Worm (Caenorhabditis elegans) whole organism, young adult: ENCODE measurements around the gene C26F1.1.

Source experiments
- B0019.2 ChIP-seq: fragments of 200-800 bp; sonication (Bioruptor generic); conservative IDR thresholded peaks from 2 replicates; pipeline ENCODE4 v1.3.6; 2022; ENCODE audit warnings: missing genetic modification reagents, missing genetic modification characterization, missing compliant biosample characterization
- F10E7.11 ChIP-seq: sonication (generic microtip); optimal IDR thresholded peaks from 2 replicates; lab custom pipeline; 2017; ENCODE audit warnings: mild to moderate bottlenecking, missing genetic modification characterization, moderate library complexity, missing compliant biosample characterization
- F37B4.10 ChIP-seq: fragments of 200-800 bp; sonication (Bioruptor generic); IDR thresholded peaks from 2 replicates; pipeline ENCODE4 v1.3.6; 2022; ENCODE audit warnings: missing genetic modification characterization, missing compliant biosample characterization
- F39B2.1 ChIP-seq: fragments of 200-800 bp; sonication (Bioruptor generic); IDR thresholded peaks from 2 replicates; pipeline ENCODE4 v1.3.6; 2022; ENCODE audit warnings: missing genetic modification reagents, missing genetic modification characterization, missing compliant biosample characterization
- F55B11.4 ChIP-seq: sonication (generic microtip); optimal IDR thresholded peaks from 2 replicates; lab custom pipeline; 2016; ENCODE audit warnings: missing compliant biosample characterization, missing genetic modification characterization, borderline replicate concordance; ENCODE audit not compliant: insufficient read depth
- F57A8.1 ChIP-seq: fragments of 200-800 bp; sonication (Bioruptor generic); optimal IDR thresholded peaks from 2 replicates; lab custom pipeline; 2018; ENCODE audit warnings: mild to moderate bottlenecking, missing genetic modification characterization, moderate library complexity, missing compliant biosample characterization
- F57C9.4 ChIP-seq: sonication (generic microtip); optimal IDR thresholded peaks from 2 replicates; lab custom pipeline; 2017; ENCODE audit warnings: mild to moderate bottlenecking, missing genetic modification characterization, missing compliant biosample characterization
- T26A5.8 ChIP-seq: sonication (generic microtip); optimal IDR thresholded peaks from 2 replicates; lab custom pipeline; 2016; ENCODE audit warnings: missing genetic modification characterization, missing compliant biosample characterization
- Y53F4B.3 ChIP-seq: fragments of 200-800 bp; sonication (Bioruptor generic); IDR thresholded peaks from 2 replicates; pipeline ENCODE4 v1.3.6; 2022; ENCODE audit warnings: missing genetic modification reagents, missing genetic modification characterization, missing compliant biosample characterization
- Y53G8AR.9 ChIP-seq: fragments of 200-800 bp; sonication (Bioruptor generic); conservative IDR thresholded peaks from 2 replicates; pipeline ENCODE4 v1.3.6; 2022; ENCODE audit warnings: missing genetic modification reagents, missing genetic modification characterization, missing compliant biosample characterization
- aptf-3 ChIP-seq: fragments of 200-800 bp; sonication (Bioruptor generic); IDR thresholded peaks from 2 replicates; pipeline ENCODE4 v1.3.6; 2022; ENCODE audit warnings: missing genetic modification characterization, missing compliant biosample characterization
- atf-7 ChIP-seq: sonication (generic microtip); optimal IDR thresholded peaks from 2 replicates; lab custom pipeline; 2017; ENCODE audit warnings: mild to moderate bottlenecking, missing genetic modification characterization, missing compliant biosample characterization
- attf-6 ChIP-seq: fragments of 200-800 bp; sonication (Bioruptor generic); IDR thresholded peaks from 2 replicates; pipeline ENCODE4 v1.3.6; 2022; ENCODE audit warnings: missing genetic modification reagents, missing genetic modification characterization, missing compliant biosample characterization
- ccch-3 ChIP-seq: fragments of 200-800 bp; sonication (Bioruptor generic); optimal IDR thresholded peaks from 2 replicates; lab custom pipeline; 2018; ENCODE audit warnings: mild to moderate bottlenecking, missing genetic modification characterization, missing compliant biosample characterization
- ceh-100 ChIP-seq: fragments of 200-800 bp; sonication (Bioruptor generic); IDR thresholded peaks from 2 replicates; pipeline ENCODE4 v1.3.6; 2022; ENCODE audit warnings: missing genetic modification reagents, missing genetic modification characterization, missing compliant biosample characterization
- ceh-58 ChIP-seq: fragments of 200-800 bp; sonication (Bioruptor generic); IDR thresholded peaks from 2 replicates; pipeline ENCODE4 v1.3.6; 2022; ENCODE audit warnings: missing genetic modification characterization, missing compliant biosample characterization
- chd-7 ChIP-seq: sonication (generic microtip); optimal IDR thresholded peaks from 2 replicates; lab custom pipeline; 2016; ENCODE audit warnings: mild to moderate bottlenecking, missing genetic modification characterization, moderate library complexity, missing compliant biosample characterization
- die-1 ChIP-seq: sonication (generic microtip); optimal IDR thresholded peaks from 2 replicates; lab custom pipeline; 2016; ENCODE audit warnings: missing genotype, mild to moderate bottlenecking, missing genetic modification characterization, missing compliant biosample characterization
- dpff-1 ChIP-seq: sonication (generic microtip); optimal IDR thresholded peaks from 2 replicates; lab custom pipeline; 2017; ENCODE audit warnings: mild to moderate bottlenecking, missing genetic modification characterization, missing compliant biosample characterization
- ekl-4 ChIP-seq: fragments of 200-800 bp; sonication (Bioruptor generic); IDR thresholded peaks from 2 replicates; pipeline ENCODE4 v1.3.6; 2022; ENCODE audit warnings: missing genetic modification reagents, missing genetic modification characterization, missing compliant biosample characterization
- ets-4 ChIP-seq: fragments of 200-800 bp; sonication (Bioruptor generic); optimal IDR thresholded peaks from 2 replicates; lab custom pipeline; 2018; ENCODE audit warnings: mild to moderate bottlenecking, missing genetic modification characterization, missing compliant biosample characterization
- gei-17 ChIP-seq: fragments of 200-800 bp; sonication (Bioruptor generic); optimal IDR thresholded peaks from 2 replicates; lab custom pipeline; 2018; ENCODE audit warnings: mild to moderate bottlenecking, missing genetic modification characterization, missing compliant biosample characterization
- him-1 ChIP-seq: sonication (generic microtip); optimal IDR thresholded peaks from 2 replicates; lab custom pipeline; 2016; ENCODE audit warnings: missing genotype, missing genetic modification reagents, missing genetic modification characterization, missing compliant biosample characterization
- hmg-1.2 ChIP-seq: fragments of 200-800 bp; sonication (Bioruptor generic); IDR thresholded peaks from 2 replicates; pipeline ENCODE4 v1.3.6; 2022; ENCODE audit warnings: missing genetic modification reagents, missing genetic modification characterization, missing compliant biosample characterization
- hrde-1 ChIP-seq: sonication (generic microtip); optimal IDR thresholded peaks from 2 replicates; lab custom pipeline; 2016; ENCODE audit warnings: missing genetic modification characterization, mild to moderate bottlenecking, missing compliant biosample characterization, moderate library complexity, missing genotype, missing genetic modification reagents, borderline replicate concordance
- lag-1 ChIP-seq: fragments of 200-800 bp; sonication (Bioruptor generic); IDR thresholded peaks from 2 replicates; pipeline ENCODE4 v1.3.6; 2022; ENCODE audit warnings: missing genetic modification reagents, missing genetic modification characterization, missing compliant biosample characterization
- let-526 ChIP-seq: fragments of 200-800 bp; sonication (Bioruptor generic); IDR thresholded peaks from 2 replicates; pipeline ENCODE4 v1.3.6; 2022; ENCODE audit warnings: missing genetic modification reagents, missing genetic modification characterization, missing compliant biosample characterization
- lin-54 ChIP-seq: fragments of 200-800 bp; sonication (Bioruptor generic); optimal IDR thresholded peaks from 2 replicates; lab custom pipeline; 2018; ENCODE audit warnings: mild to moderate bottlenecking, missing genetic modification characterization, missing compliant biosample characterization
- lir-1 ChIP-seq: fragments of 200-800 bp; sonication (Bioruptor generic); conservative IDR thresholded peaks from 2 replicates; pipeline ENCODE4 v1.3.6; 2022; ENCODE audit warnings: missing genetic modification reagents, missing genetic modification characterization, missing compliant biosample characterization
- lsl-1 ChIP-seq: fragments of 200-800 bp; sonication (Bioruptor generic); optimal IDR thresholded peaks from 2 replicates; lab custom pipeline; 2018; ENCODE audit warnings: mild to moderate bottlenecking, missing genetic modification characterization, moderate library complexity, missing compliant biosample characterization
- madf-10 ChIP-seq: sonication (generic microtip); optimal IDR thresholded peaks from 2 replicates; lab custom pipeline; 2016; ENCODE audit warnings: mild to moderate bottlenecking, missing genetic modification characterization, missing compliant biosample characterization
- madf-6 ChIP-seq: fragments of 200-800 bp; sonication (Bioruptor generic); IDR thresholded peaks from 2 replicates; pipeline ENCODE4 v1.3.6; 2022; ENCODE audit warnings: missing genetic modification reagents, missing genetic modification characterization, missing compliant biosample characterization
- mcd-1 ChIP-seq: fragments of 200-800 bp; sonication (Bioruptor generic); IDR thresholded peaks from 2 replicates; pipeline ENCODE4 v1.3.6; 2022; ENCODE audit warnings: missing genetic modification reagents, missing genetic modification characterization, missing compliant biosample characterization
- mel-28 ChIP-seq: sonication (generic microtip); optimal IDR thresholded peaks from 2 replicates; lab custom pipeline; 2016; ENCODE audit warnings: borderline replicate concordance, mild to moderate bottlenecking, missing genetic modification characterization, missing compliant biosample characterization
- nfya-1 ChIP-seq: sonication (generic microtip); optimal IDR thresholded peaks from 2 replicates; lab custom pipeline; 2017; ENCODE audit warnings: antibody characterized with exemption, missing compliant biosample characterization, missing genetic modification characterization, borderline replicate concordance; ENCODE audit not compliant: insufficient read depth
- nhr-90 ChIP-seq: sonication (generic microtip); optimal IDR thresholded peaks from 2 replicates; lab custom pipeline; 2016; ENCODE audit warnings: missing genotype, mild to moderate bottlenecking, missing genetic modification characterization, missing compliant biosample characterization
- pbrm-1 ChIP-seq: fragments of 200-800 bp; sonication (Bioruptor generic); IDR thresholded peaks from 2 replicates; pipeline ENCODE4 v1.3.6; 2022; ENCODE audit warnings: missing genetic modification reagents, missing genetic modification characterization, missing compliant biosample characterization
- rcor-1 ChIP-seq: fragments of 200-800 bp; sonication (Bioruptor generic); IDR thresholded peaks from 2 replicates; pipeline ENCODE4 v1.3.6; 2022; ENCODE audit warnings: missing genetic modification reagents, missing genetic modification characterization, missing compliant biosample characterization
- rec-8 ChIP-seq, 2 experiments: sonication (generic microtip); optimal IDR thresholded peaks; 2 replicates each; lab custom pipeline; 2016; ENCODE audit warnings: mild to moderate bottlenecking in 2 of 2, missing genetic modification characterization in 2 of 2, missing genetic modification reagents in 2 of 2, missing genotype in 2 of 2, missing biosample characterization in 1 of 2, missing compliant biosample characterization in 1 of 2, moderate library complexity in 1 of 2
- repo-1 ChIP-seq: sonication (generic microtip); optimal IDR thresholded peaks from 2 replicates; lab custom pipeline; 2017; ENCODE audit warnings: mild to moderate bottlenecking, missing genetic modification characterization, missing compliant biosample characterization
- rpc-1 ChIP-seq, 2 experiments: fragments of 150-350 bp in 1 of 2; sonication (generic microtip) in 1 of 2; optimal IDR thresholded peaks; 2 replicates each; lab custom pipeline; 2014 to 2018; ENCODE audit warnings: missing biosample characterization in 1 of 2, missing genetic modification characterization in 1 of 2, missing genetic modification reagents in 1 of 2, missing genotype in 1 of 2
- snpc-3.4 ChIP-seq: sonication (generic microtip); optimal IDR thresholded peaks from 2 replicates; lab custom pipeline; 2017; ENCODE audit warnings: missing genetic modification characterization, mild to moderate bottlenecking, missing compliant biosample characterization, antibody characterized with exemption, moderate library complexity, missing genotype, missing genetic modification reagents
- somi-1 ChIP-seq: fragments of 200-800 bp; sonication (Bioruptor generic); optimal IDR thresholded peaks from 2 replicates; lab custom pipeline; 2018; ENCODE audit warnings: mild to moderate bottlenecking, missing genetic modification characterization, missing compliant biosample characterization
- tlf-1 ChIP-seq: fragments of 200-800 bp; sonication (Bioruptor generic); optimal IDR thresholded peaks from 2 replicates; lab custom pipeline; 2018; ENCODE audit warnings: mild to moderate bottlenecking, missing genetic modification characterization, missing compliant biosample characterization
- ztf-28 ChIP-seq: fragments of 200-800 bp; sonication (Bioruptor generic); IDR thresholded peaks from 2 replicates; pipeline ENCODE4 v1.3.6; 2022; ENCODE audit warnings: missing genetic modification reagents, missing genetic modification characterization, missing compliant biosample characterization
- ztf-3 ChIP-seq: fragments of 200-800 bp; sonication (Bioruptor generic); optimal IDR thresholded peaks from 2 replicates; lab custom pipeline; 2018; ENCODE audit warnings: mild to moderate bottlenecking, missing genetic modification characterization, missing compliant biosample characterization

The C26F1.1 gene

ce11 chrV:7810591-7810990 is 25.4 kb downstream of the C26F1.1 start:
- no peak for TF ChIP-seq F37B4.10
- no peak for TF ChIP-seq lsl-1 (GFP tag; lab: Kevin White, UChicago)
- TF ChIP-seq rpc-1 (optimal IDR thresholded peaks at IDR 0.05; lab: Kevin White, UChicago), result no peak
- no peak for TF ChIP-seq rpc-1 (tag; optimal IDR thresholded peaks at IDR 0.05; lab: Kevin White, UChicago)
- no peak for TF ChIP-seq atf-7
- TF ChIP-seq chd-7 (tag; lab: Kevin White, UChicago), result no peak
- TF ChIP-seq F57A8.1, result no peak
- no peak for TF ChIP-seq Y53G8AR.9
- no peak for TF ChIP-seq rcor-1 (GFP tag; lab: Robert Waterston, UW)
- no peak for TF ChIP-seq rec-8 (tag; optimal IDR thresholded peaks at IDR 0.05; lab: Kevin White, UChicago)
- no peak for TF ChIP-seq aptf-3 (GFP tag; lab: Robert Waterston, UW)
- no peak for TF ChIP-seq die-1 (tag; lab: Kevin White, UChicago)
- TF ChIP-seq ccch-3 (GFP tag; lab: Kevin White, UChicago), result no peak
- TF ChIP-seq Y53F4B.3 (GFP tag; lab: Robert Waterston, UW), result no peak
- no peak for TF ChIP-seq lag-1 (GFP tag; lab: Robert Waterston, UW)
- TF ChIP-seq madf-10 (tag; lab: Kevin White, UChicago), result no peak
- no peak for TF ChIP-seq tlf-1 (GFP tag; lab: Kevin White, UChicago)
- no peak for TF ChIP-seq nhr-90
- TF ChIP-seq ets-4 (GFP tag; lab: Kevin White, UChicago), result no peak
- no peak for TF ChIP-seq F57C9.4 (tag; lab: Kevin White, UChicago)

ce11 chrV:7811758-7812157 is 26.5 kb downstream of the C26F1.1 start, which contains the start of gene ZK742.4:
TSS of gene ZK742.4 (minus strand) at chrV:7811792.
- TF ChIP-seq mcd-1 (GFP tag; lab: Robert Waterston, UW) (no peak), hmg-1.2 (GFP tag; lab: Robert Waterston, UW) (no peak), ceh-58 (GFP tag; lab: Robert Waterston, UW) (no peak), ekl-4 (GFP tag; lab: Robert Waterston, UW) (no peak), ztf-28 (GFP tag; lab: Robert Waterston, UW) (no peak), dpff-1 (no peak), ztf-3 (GFP tag; lab: Kevin White, UChicago) (no peak), B0019.2 (no peak), mel-28 (tag; lab: Kevin White, UChicago) (no peak), somi-1 (GFP tag; lab: Kevin White, UChicago) (no peak), gei-17 (no peak), snpc-3.4 (tag; lab: Kevin White, UChicago) (no peak), T26A5.8 (no peak), ceh-100 (GFP tag; lab: Robert Waterston, UW) (no peak), F39B2.1 (GFP tag; lab: Robert Waterston, UW) (no peak), F55B11.4 (no peak), F10E7.11 (tag; lab: Kevin White, UChicago) (no peak), nfya-1 (no peak)

- TF ChIP-seq hrde-1 (tag; lab: Kevin White, UChicago), result peak; percentile 53
- no peak for TF ChIP-seq ets-4 (GFP tag; lab: Kevin White, UChicago)
- TF ChIP-seq him-1 (tag; lab: Kevin White, UChicago), result peak; percentile 71
- 0 out of 2 replicates have a peak, but pooled peaks have one; percentile 52 for TF ChIP-seq pbrm-1
- peak; percentile 41; the same call in 1 of the 2 replicates for TF ChIP-seq attf-6 (GFP tag; lab: Robert Waterston, UW)
- TF ChIP-seq ekl-4 (GFP tag; lab: Robert Waterston, UW), result peak; percentile 66
- TF ChIP-seq ceh-58 (GFP tag; lab: Robert Waterston, UW), result 0 out of 2 replicates have a peak, but pooled peaks have one; percentile 42
- TF ChIP-seq lin-54 (GFP tag; lab: Kevin White, UChicago), result peak; percentile 34
- no peak for TF ChIP-seq F10E7.11 (tag; lab: Kevin White, UChicago)
- no peak for TF ChIP-seq lir-1
- peak; percentile 57 for TF ChIP-seq madf-6 (GFP tag; lab: Robert Waterston, UW)
- TF ChIP-seq mel-28 (tag; lab: Kevin White, UChicago), result no peak
- no peak for TF ChIP-seq let-526
- no peak for TF ChIP-seq rpc-1 (optimal IDR thresholded peaks at IDR 0.05; lab: Kevin White, UChicago)
- no peak for TF ChIP-seq rpc-1 (tag; optimal IDR thresholded peaks at IDR 0.05; lab: Kevin White, UChicago)
- peak; percentile 22 for TF ChIP-seq repo-1 (tag; lab: Kevin White, UChicago)
Measured at ce11 chrV:7814601-7815000, 29.4 kb downstream of the C26F1.1 start, which contains the start of gene ZK742.6. TSS of gene ZK742.6 (minus strand) at chrV:7814942.
